Worm (Caenorhabditis elegans) whole organism, L3 larva: Measurements from ENCODE around the gene Y62H9A.13.

Source experiments
- egl-27 ChIP-seq: sonication (generic microtip); optimal IDR thresholded peaks from 4 replicates; lab custom pipeline; 2017; ENCODE audit warnings: missing biosample characterization, missing genetic modification reagents, missing genetic modification characterization
- elt-1 ChIP-seq: fragments of 150-350 bp; optimal IDR thresholded peaks from 2 replicates; lab custom pipeline; 2014; ENCODE audit warnings: missing biosample characterization, missing genetic modification characterization
- unc-39 ChIP-seq: sonication (generic microtip); optimal IDR thresholded peaks from 4 replicates; lab custom pipeline; 2017; ENCODE audit warnings: missing biosample characterization, missing genetic modification characterization

DNA sequence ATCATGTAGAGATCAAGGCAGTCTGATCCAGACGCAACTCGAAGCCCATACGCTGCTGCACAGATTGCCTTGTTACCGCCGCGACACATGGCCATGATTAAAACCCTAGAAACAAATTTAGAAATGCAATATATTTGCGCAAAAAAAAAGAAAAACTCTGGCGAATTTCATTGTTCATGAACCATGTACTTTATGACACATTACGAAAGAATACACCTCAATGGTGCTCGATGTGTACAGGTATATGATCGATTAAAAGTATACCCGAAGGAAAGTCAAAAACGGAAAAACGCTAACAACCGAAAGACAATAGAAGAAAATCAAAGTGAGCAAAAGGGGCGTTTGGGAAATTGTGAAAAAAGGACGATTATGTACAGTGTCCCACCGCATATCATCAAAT is 24.5 kb upstream of the Y62H9A.13 start, which contains the start of gene Y62H9A.8:
- TF ChIP-seq unc-39 (no peak), egl-27 (tag; lab: Kevin White, UChicago) (no peak), elt-1 (no peak)
